Worm (Caenorhabditis elegans) whole organism, early embryonic: ENCODE measurements around the gene eps-8.

Source experiments
- B0310.2 ChIP-seq: sonication (generic microtip); optimal IDR thresholded peaks from 2 replicates; lab custom pipeline; 2016; ENCODE audit warnings: mild to moderate bottlenecking, missing genetic modification characterization, missing compliant biosample characterization
- F13C5.2 ChIP-seq: sonication (generic microtip); optimal IDR thresholded peaks from 2 replicates; lab custom pipeline; 2017; ENCODE audit warnings: mild to moderate bottlenecking, missing genetic modification characterization, inconsistent platforms, missing compliant biosample characterization
- aly-1 ChIP-seq: sonication (generic microtip); optimal IDR thresholded peaks from 2 replicates; lab custom pipeline; 2016; ENCODE audit warnings: missing genetic modification characterization, missing compliant biosample characterization
- ama-1 ChIP-seq: fragments of 150-350 bp; optimal IDR thresholded peaks from 2 replicates; lab custom pipeline; 2014
- ceh-13 ChIP-seq: fragments of 200-800 bp; sonication (Bioruptor generic); optimal IDR thresholded peaks from 2 replicates; lab custom pipeline; 2018; ENCODE audit warnings: mild to moderate bottlenecking, missing genetic modification characterization, missing compliant biosample characterization
- ceh-36 ChIP-seq: sonication (generic microtip); optimal IDR thresholded peaks from 2 replicates; lab custom pipeline; 2016; ENCODE audit warnings: missing genetic modification characterization, inconsistent platforms, missing compliant biosample characterization
- ets-7 ChIP-seq: sonication (generic microtip); optimal IDR thresholded peaks from 2 replicates; lab custom pipeline; 2016; ENCODE audit warnings: missing genotype, missing genetic modification characterization, missing compliant biosample characterization
- flt-1 ChIP-seq: fragments of 200-800 bp; sonication (Bioruptor generic); IDR thresholded peaks from 2 replicates; pipeline ENCODE4 v1.3.6; 2022; ENCODE audit warnings: missing genetic modification characterization, missing compliant biosample characterization
- hmbx-1 ChIP-seq: sonication (generic microtip); optimal IDR thresholded peaks from 2 replicates; lab custom pipeline; 2016; ENCODE audit warnings: mild to moderate bottlenecking, missing genetic modification characterization, missing compliant biosample characterization
- hmg-4 ChIP-seq: fragments of 200-800 bp; sonication (Bioruptor generic); optimal IDR thresholded peaks from 2 replicates; lab custom pipeline; 2018; ENCODE audit warnings: mild to moderate bottlenecking, missing genetic modification characterization, missing compliant biosample characterization
- hnd-1 ChIP-seq: sonication (generic microtip); optimal IDR thresholded peaks from 2 replicates; lab custom pipeline; 2016; ENCODE audit warnings: missing genetic modification characterization, missing compliant biosample characterization
- pes-1 ChIP-seq: fragments of 200-800 bp; sonication (Bioruptor generic); IDR thresholded peaks from 2 replicates; pipeline ENCODE4 v1.3.6; 2022; ENCODE audit warnings: missing genetic modification reagents, missing genetic modification characterization, missing compliant biosample characterization
- scrt-1 ChIP-seq: fragments of 200-800 bp; sonication (Bioruptor generic); IDR thresholded peaks from 2 replicates; pipeline ENCODE4 v1.3.6; 2022; ENCODE audit warnings: missing genetic modification characterization, missing compliant biosample characterization
- sea-1 ChIP-seq: fragments of 200-800 bp; sonication (Bioruptor generic); conservative IDR thresholded peaks from 2 replicates; pipeline ENCODE4 v1.3.6; 2022; ENCODE audit warnings: missing genetic modification characterization, missing compliant biosample characterization
- tbx-11 ChIP-seq: fragments of 200-800 bp; sonication (Bioruptor generic); IDR thresholded peaks from 2 replicates; pipeline ENCODE4 v1.3.6; 2022; ENCODE audit warnings: missing genetic modification characterization, missing compliant biosample characterization
- tbx-37 ChIP-seq: fragments of 200-800 bp; sonication (Bioruptor generic); conservative IDR thresholded peaks from 2 replicates; pipeline ENCODE4 v1.3.6; 2022; ENCODE audit warnings: missing genetic modification reagents, missing genetic modification characterization, missing compliant biosample characterization
- tra-4 ChIP-seq: sonication (generic microtip); optimal IDR thresholded peaks from 2 replicates; lab custom pipeline; 2017; ENCODE audit warnings: missing genetic modification characterization, missing compliant biosample characterization

eps-8 gene

DNA sequence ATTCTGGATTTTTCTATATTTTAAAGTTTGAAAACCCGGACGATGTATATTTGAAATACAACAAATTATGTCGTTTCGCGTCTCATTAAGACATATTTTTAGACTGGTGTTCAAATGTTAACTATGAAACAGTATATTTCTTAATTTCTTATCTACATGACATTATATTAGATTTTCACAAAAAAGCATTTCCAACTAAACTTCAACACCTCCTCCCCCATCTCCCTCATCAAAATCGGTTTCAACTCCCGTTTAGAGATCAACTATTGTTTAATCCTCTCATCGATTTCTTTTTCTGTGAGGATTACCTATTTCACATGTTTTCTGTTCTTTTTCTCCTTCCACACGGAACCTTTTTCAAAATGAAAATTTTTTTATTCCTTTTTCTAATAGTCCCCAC lies 17.1 kb upstream of the eps-8 start, which contains the start of gene Y57G11C.38:
Gene Y57G11C.38 (plus strand): TSS at position 301 of the 400 bp plus-strand sequence.
- no peak for TF ChIP-seq hnd-1 (tag; lab: Kevin White, UChicago)
- no peak for TF ChIP-seq aly-1 (tag; lab: Kevin White, UChicago)
- TF ChIP-seq pes-1 (GFP tag; lab: Robert Waterston, UW) = no peak
- no peak for TF ChIP-seq tra-4 (tag; lab: Kevin White, UChicago)
- no peak for TF ChIP-seq ceh-13 (GFP tag; lab: Kevin White, UChicago)
- TF ChIP-seq ets-7 (tag; lab: Kevin White, UChicago) = no peak
- no peak for TF ChIP-seq flt-1 (GFP tag; lab: Robert Waterston, UW)
- no peak for TF ChIP-seq scrt-1 (GFP tag; lab: Robert Waterston, UW)
- TF ChIP-seq hmg-4 = no peak
- TF ChIP-seq ceh-36 = no peak
- no peak for TF ChIP-seq hmbx-1
- no peak for TF ChIP-seq ama-1 (lab: Kevin White, UChicago)
- no peak for TF ChIP-seq tbx-11 (GFP tag; lab: Robert Waterston, UW)
- TF ChIP-seq tbx-37 = no peak
- TF ChIP-seq B0310.2 (tag; lab: Kevin White, UChicago) = no peak

DNA sequence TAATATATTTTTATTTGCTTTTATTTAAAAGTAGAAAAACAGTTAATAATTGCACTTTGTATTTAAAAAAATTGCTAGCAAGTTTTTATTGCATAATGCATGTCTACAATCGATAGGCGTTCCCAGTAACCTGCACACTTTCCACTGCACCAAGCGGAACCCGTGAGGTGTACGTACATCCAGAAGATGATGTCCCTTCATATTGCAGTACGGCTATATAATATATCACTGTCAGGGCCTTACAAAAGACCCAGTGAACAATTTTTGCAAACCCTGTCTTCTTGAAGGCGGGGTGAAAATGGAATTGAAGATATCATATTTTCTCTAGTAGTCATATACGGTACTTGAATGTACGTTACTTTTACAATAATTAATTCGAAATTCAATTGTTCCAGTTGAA lies 15.5 kb upstream of the eps-8 start:
- TF ChIP-seq ceh-36 (no peak), tra-4 (tag; lab: Kevin White, UChicago) (no peak), aly-1 (tag; lab: Kevin White, UChicago) (no peak), hnd-1 (tag; lab: Kevin White, UChicago) (no peak), sea-1 (GFP tag; lab: Robert Waterston, UW) (no peak), pes-1 (GFP tag; lab: Robert Waterston, UW) (no peak), F13C5.2 (tag; lab: Kevin White, UChicago) (no peak), ets-7 (tag; lab: Kevin White, UChicago) (no peak)

DNA sequence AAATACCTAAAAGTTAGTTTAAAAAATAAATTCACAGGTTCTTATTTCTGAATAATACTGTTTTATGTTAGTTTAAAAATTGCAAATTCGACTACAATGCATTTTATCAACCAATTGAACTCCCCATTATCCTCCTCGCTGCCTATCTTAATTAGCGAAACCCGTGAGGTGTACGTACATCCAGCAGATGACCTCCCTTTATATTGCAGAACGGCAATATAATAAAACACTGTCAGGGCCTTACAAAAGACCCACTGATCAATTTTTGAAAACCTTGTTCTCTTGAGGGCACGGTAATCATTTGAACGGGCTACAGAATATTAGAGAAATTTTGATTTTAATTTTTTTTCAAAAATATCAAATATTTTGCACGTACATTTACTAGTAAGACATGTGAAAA lies 14.8 kb upstream of the eps-8 start:
- no peak for TF ChIP-seq hmbx-1
- no peak for TF ChIP-seq flt-1 (GFP tag; lab: Robert Waterston, UW)
- TF ChIP-seq pes-1 (GFP tag; lab: Robert Waterston, UW) = no peak
- TF ChIP-seq tra-4 (tag; lab: Kevin White, UChicago) = no peak
- no peak for TF ChIP-seq scrt-1 (GFP tag; lab: Robert Waterston, UW)
- TF ChIP-seq ceh-36 = no peak
- TF ChIP-seq tbx-11 (GFP tag; lab: Robert Waterston, UW) = no peak
- no peak for TF ChIP-seq ama-1 (lab: Kevin White, UChicago)
- TF ChIP-seq ceh-13 (GFP tag; lab: Kevin White, UChicago) = no peak
- no peak for TF ChIP-seq hmg-4

- no peak for TF ChIP-seq ets-7 (tag; lab: Kevin White, UChicago)
- no peak for TF ChIP-seq flt-1 (GFP tag; lab: Robert Waterston, UW)
- TF ChIP-seq B0310.2 (tag; lab: Kevin White, UChicago) = no peak
- TF ChIP-seq hnd-1 (tag; lab: Kevin White, UChicago) = no peak
- no peak for TF ChIP-seq tbx-11 (GFP tag; lab: Robert Waterston, UW)
Measured at ce11 chrIV:14868560-14868959, 10.7 kb upstream of the eps-8 start.

DNA sequence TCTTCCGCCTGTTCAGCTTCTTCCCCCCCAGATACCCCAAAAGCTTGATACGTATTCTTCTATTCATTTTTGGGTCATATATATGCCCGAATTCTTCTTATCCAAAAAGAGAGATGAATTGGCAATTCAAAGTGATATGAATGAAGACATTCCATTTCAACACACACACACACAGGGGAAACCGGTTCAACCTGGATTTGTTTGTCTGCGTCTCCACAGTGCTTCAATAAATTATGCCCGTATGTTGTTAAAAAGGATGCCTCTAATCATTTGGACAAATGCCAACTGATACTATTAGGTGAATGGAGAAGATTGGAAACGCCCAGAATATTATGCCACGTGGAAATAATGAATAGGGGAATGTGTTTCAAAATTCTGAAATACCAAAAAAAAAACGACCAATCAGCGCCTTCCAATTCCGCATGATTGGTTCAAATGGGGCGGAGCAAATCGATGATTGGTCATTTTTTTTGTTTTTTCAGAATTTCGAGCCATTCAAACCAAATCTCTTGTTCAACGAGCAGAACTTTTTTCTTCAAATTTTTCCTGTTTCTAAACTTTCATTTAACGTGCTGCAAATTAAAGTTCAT lies 9.3 kb upstream of the eps-8 start:
- TF ChIP-seq flt-1 (GFP tag; lab: Robert Waterston, UW) (no peak), hmbx-1 (no peak), ceh-13 (GFP tag; lab: Kevin White, UChicago) (no peak), sea-1 (GFP tag; lab: Robert Waterston, UW) (no peak), ets-7 (tag; lab: Kevin White, UChicago) (no peak), ceh-36 (no peak), F13C5.2 (tag; lab: Kevin White, UChicago) (no peak), ama-1 (lab: Kevin White, UChicago) (no peak), aly-1 (tag; lab: Kevin White, UChicago) (no peak), tra-4 (tag; lab: Kevin White, UChicago) (no peak), hnd-1 (tag; lab: Kevin White, UChicago) (no peak), hmg-4 (no peak), scrt-1 (GFP tag; lab: Robert Waterston, UW) (no peak), B0310.2 (tag; lab: Kevin White, UChicago) (no peak), pes-1 (GFP tag; lab: Robert Waterston, UW) (no peak), tbx-11 (GFP tag; lab: Robert Waterston, UW) (no peak), tbx-37 (no peak)

- TF ChIP-seq F13C5.2 (tag; lab: Kevin White, UChicago) = peak; percentile 31
- TF ChIP-seq sea-1 (GFP tag; lab: Robert Waterston, UW) = 0 out of 2 replicates have a peak, but pooled peaks have one; percentile 35
- peak; percentile 17 for TF ChIP-seq ceh-13 (GFP tag; lab: Kevin White, UChicago)
- TF ChIP-seq tbx-11 (GFP tag; lab: Robert Waterston, UW) = no peak
- TF ChIP-seq aly-1 (tag; lab: Kevin White, UChicago) = peak; percentile 66
Measured at ce11 chrIV:14872320-14872719, 7.0 kb upstream of the eps-8 start.

DNA sequence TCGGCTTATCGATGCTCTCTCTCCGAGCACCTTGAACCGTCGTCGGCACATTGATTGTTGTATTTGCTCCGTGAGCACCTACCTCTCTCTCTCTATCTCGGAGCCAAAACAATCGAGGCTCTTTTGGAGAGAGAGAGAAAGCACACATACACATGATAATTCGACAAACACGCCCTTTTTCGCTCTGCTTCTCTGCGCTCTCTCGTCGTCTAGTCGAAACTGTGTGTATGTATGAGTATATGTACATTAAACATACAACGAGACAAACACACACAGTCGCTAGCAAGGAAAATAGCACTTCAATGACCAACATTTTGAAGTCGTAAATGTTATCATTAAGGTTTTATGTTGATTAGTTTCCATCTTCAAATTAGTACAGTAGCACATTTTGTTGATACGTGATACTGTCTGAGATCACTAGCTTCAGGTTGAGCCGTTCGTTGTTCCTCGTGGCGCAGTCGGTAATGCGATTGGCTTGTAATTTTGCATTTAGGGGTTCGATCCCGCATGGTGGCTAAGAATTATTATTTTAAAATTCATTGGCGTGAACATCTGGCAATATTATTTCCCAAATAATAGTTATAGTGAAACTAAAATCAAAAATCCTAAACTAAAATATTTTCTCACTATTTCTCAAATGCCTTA lies 4.2 kb upstream of the eps-8 start:
- TF ChIP-seq hmg-4 (peak; percentile 71), ama-1 (lab: Kevin White, UChicago) (no peak), B0310.2 (tag; lab: Kevin White, UChicago) (no peak), ceh-36 (no peak)
